Worm (Caenorhabditis elegans): Measurements from ENCODE around the gene C17F4.8.

ce11 chrII:3209251-3209650 lies 25.4 kb downstream of the C17F4.8 start, which contains the start of gene ZC239.6:
- TF ChIP-seq ama-1 (optimal IDR thresholded peaks at IDR 0.05) (no peak), ztf-16 (tag; optimal IDR thresholded peaks at IDR 0.05) (no peak), unc-55 (GFP tag; optimal IDR thresholded peaks at IDR 0.05) (no peak), dve-1 (tag; optimal IDR thresholded peaks at IDR 0.05) (no peak), unc-42 (tag; optimal IDR thresholded peaks at IDR 0.05) (no peak), rnt-1 (tag; optimal IDR thresholded peaks at IDR 0.05) (no peak), ceh-48 (tag; optimal IDR thresholded peaks at IDR 0.05) (no peak)

All from whole organism, late embryonic.